Fruit fly (Drosophila melanogaster) S2 (cell line): ENCODE measurements around the gene CG4066.

ENCODE experiments used
- CG8478 ChIP-seq: fragments of >200 bp; optimal IDR thresholded peaks from 2 replicates; lab custom pipeline; 2018
- CTCF ChIP-seq, 2 experiments: fragments of >200 bp; optimal IDR thresholded peaks; 2 replicates each; lab custom pipeline; 2018

CG4066 gene

dm6 chr3R:12311053-12311452 is at the start of gene CG4066:
Gene CG4066 (plus strand): TSS chr3R:12311353.
- TF ChIP-seq CTCF (optimal IDR thresholded peaks at IDR 0.05; lab: Kevin White, UChicago) (no peak), CG8478 (lab: Kevin White, UChicago) (no peak)

DNA sequence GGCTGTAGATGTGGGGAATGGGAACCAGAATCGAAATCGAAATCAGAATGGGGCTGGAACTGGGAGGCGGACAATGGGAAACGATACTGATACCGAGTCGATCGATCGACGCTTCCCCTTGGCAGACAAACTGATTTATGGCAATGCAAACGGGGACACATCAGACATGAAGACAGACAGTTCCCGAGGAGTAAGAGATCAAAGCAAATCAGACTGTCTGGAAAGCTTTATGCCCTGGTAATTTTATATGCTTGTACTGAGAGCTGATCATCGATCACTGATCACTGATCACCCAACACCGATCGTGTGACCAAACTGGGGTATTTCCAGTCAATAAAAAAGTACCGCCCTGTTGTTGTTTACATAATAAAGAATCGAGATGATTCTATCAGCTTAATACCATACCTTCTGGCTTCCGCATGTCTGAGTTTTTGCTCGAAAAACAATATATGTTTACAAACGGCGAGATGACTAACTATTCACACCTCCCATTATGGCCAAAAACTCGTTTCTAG is 41.2 kb upstream of the CG4066 start:
- TF ChIP-seq CG8478 (lab: Kevin White, UChicago) (no peak), CTCF (optimal IDR thresholded peaks at IDR 0.05; lab: Kevin White, UChicago) (no peak)

DNA sequence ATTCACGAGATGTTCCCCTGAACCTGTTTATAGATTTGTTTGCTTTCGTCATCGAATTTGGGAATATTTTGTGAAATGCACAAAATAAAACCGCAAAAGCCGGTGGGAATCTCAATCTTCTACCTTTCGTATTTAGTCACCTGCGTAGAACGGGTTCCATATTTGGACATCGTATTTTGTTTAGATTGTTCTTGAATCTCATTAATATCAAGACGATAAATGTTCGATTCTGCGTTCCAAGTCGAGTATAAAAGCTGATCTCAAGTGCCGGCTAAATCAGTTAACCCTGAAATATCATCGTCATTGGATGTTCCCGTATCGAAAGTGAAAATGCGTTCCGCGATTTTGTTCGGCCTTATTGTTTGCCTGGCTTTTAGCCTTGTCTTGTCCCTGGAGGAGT is 40.6 kb upstream of the CG4066 start, which contains the start of gene CG17738:
CG17738 (plus strand) TSS at position 301 of the 400 bp plus-strand sequence.
- no peak for TF ChIP-seq CTCF (optimal IDR thresholded peaks at IDR 0.05; lab: Kevin White, UChicago)
- no peak for TF ChIP-seq CG8478 (lab: Kevin White, UChicago)

DNA sequence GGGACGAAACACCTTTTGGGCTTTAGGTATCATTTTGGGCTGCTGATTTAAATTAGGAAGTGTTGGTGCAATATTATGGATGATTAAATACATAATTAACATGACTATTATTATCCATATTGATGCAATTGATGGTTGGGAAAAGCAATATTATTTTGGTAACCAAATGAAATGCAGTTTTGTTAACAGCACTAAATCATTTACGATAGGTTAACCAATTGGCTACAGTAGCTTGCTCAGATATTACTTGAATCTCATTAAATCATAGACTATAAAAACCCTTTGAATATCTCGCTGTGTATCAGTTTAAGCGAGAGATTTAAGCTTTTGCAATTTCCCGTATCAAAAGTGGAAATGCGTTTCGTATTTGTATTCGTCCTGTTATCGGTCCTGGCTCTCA is 38.3 kb upstream of the CG4066 start, which contains the start of gene Sfp87B:
Sfp87B (plus strand) TSS at position 301 of the 400 bp plus-strand sequence.
- TF ChIP-seq CG8478 (lab: Kevin White, UChicago) (no peak), CTCF (optimal IDR thresholded peaks at IDR 0.05; lab: Kevin White, UChicago) (no peak)

DNA sequence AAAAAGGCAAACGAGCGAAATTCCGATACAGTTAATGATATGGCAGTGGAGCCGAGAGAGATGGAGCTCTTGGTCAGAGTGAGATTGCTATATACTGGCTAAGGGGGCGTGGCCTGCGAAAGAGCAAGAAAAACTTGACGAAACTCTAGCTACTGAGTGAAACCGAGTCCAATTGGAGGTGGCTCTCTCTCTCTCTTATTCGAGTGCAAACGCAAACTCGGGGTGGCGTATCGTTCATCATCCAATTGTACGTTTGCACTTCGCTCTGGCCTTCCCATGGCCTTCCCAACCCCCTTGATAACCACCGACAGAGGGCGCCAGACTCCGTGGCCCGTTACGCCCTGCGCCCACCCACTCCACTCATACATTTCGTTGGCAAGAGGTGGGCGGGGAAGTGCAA is 32.1 kb upstream of the CG4066 start:
- TF ChIP-seq CTCF (optimal IDR thresholded peaks at IDR 0.05; lab: Kevin White, UChicago) = peak; percentile 89 to 97
- peak; percentile 63 for TF ChIP-seq CG8478 (lab: Kevin White, UChicago)

DNA sequence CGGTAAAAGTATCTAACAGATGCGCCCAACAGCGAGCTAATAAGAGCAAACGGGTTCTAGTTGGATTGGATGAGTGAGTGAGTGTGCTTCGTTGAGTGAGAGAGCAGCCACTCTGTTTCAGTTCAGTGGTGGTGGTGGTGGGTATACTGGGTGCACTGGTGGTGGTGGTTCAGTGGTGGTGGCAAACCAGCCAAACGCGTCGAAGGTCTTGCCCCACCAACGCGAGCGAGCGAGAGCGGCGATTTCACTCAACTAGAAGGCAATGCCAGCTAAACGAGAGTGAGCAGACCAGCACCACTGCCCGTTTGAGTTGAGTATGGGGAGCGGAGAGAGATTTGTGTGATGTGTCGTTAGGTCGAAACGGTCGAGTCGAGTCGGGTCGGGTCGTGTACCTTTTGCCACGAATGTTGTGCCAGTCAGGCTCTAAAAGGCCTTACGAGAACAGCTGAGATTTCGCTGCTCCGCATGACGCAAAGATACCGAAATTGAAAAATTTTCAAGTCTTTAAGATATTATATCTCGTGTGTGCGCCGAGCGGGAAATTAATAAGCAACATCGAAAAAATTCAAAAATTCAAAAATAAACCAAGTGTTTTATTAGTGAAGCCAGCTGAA is 30.3 kb upstream of the CG4066 start:
- TF ChIP-seq CG8478 (lab: Kevin White, UChicago) = no peak
- TF ChIP-seq CTCF (optimal IDR thresholded peaks at IDR 0.05; lab: Kevin White, UChicago) = peak; percentile 44 to 60

dm6 chr3R:12285589-12285988 is 25.6 kb upstream of the CG4066 start:
- TF ChIP-seq CTCF (optimal IDR thresholded peaks at IDR 0.05; lab: Kevin White, UChicago) (no peak), CG8478 (lab: Kevin White, UChicago) (no peak)

dm6 chr3R:12288580-12289299 is 22.4 kb upstream of the CG4066 start:
- TF ChIP-seq CG8478 (lab: Kevin White, UChicago) (no peak), CTCF (optimal IDR thresholded peaks at IDR 0.05; lab: Kevin White, UChicago) (no peak)

DNA sequence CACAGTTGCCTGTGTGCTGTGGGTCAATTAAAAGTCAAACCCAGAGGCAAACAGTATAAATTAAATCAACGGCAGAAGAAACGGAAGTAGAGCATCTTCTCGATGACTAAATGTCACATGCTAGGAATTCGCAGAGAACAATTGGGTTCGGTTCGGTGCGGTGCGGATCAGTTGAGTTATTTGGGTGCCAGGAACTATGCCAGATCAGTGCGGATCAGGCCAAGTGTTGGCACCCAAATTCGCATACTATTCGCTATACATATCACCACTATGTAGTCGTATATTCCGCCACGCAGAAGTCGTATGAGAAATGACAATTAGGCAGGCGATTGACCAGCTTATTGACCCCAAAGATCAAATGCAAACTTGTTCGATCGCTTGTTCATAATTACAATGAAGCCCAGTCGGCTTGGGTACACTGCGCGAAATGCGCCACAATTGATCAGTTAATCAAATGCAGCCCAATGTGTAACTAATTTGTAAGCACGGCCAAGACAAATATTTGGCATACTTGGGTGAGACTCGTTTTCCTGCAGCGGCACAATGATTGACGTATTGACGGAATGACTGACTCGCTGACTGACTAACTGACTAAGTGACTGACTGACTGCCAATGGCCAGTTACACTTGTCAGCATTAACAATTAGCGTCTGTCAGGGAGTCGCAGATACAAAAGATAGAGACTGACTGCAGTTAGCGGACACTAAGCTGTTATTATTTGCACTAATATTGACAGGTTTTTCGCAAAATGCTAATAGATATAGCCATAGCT is 20.5 kb upstream of the CG4066 start:
- no peak for TF ChIP-seq CG8478 (lab: Kevin White, UChicago)
- no peak for TF ChIP-seq CTCF (optimal IDR thresholded peaks at IDR 0.05; lab: Kevin White, UChicago)

DNA sequence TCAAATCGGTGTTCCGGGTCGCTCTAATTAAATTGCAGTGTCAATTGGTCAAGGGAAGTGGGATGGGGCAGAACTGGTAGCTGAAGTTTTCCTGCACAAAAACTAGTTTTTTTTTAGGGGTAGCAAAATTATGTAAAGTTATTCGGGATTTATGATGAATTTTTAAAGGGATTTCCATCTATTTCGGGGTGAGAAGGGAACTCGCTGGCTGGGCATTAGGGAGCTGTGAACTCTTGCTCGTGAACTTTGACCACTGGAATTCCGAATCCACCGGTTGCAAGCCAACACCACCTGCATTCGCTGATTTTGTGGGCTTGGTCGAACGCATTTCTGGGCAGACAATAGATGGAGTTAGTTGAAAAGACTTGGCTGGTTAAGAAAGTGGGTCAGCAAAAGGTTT is 19.3 kb upstream of the CG4066 start:
- TF ChIP-seq CG8478 (lab: Kevin White, UChicago) = no peak
- TF ChIP-seq CTCF (optimal IDR thresholded peaks at IDR 0.05; lab: Kevin White, UChicago) = no peak

DNA sequence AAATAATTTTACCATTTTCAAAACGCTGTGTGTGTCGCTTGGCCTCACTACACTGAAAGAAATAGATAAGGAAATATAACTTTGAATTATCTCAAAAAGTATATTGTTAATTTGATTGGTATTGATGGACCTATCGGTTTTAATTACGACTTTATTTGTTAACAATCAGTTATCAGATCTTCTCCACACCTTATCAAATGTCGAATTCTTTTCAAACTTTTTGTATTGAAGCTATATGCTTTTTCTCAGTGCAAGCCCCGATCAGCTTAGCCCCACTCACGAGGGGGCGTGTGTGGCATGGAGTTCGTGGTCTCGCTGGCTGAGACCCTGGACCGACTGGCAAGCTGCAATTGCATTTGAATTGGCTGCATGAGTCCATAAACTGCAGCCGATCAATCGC is 13.9 kb upstream of the CG4066 start:
- TF ChIP-seq CG8478 (lab: Kevin White, UChicago) = no peak
- TF ChIP-seq CTCF (optimal IDR thresholded peaks at IDR 0.05; lab: Kevin White, UChicago) = no peak

dm6 chr3R:12301528-12301927 is 9.6 kb upstream of the CG4066 start:
- TF ChIP-seq CTCF (optimal IDR thresholded peaks at IDR 0.05; lab: Kevin White, UChicago) = no peak
- no peak for TF ChIP-seq CG8478 (lab: Kevin White, UChicago)

dm6 chr3R:12302915-12303314 is 8.2 kb upstream of the CG4066 start:
- TF ChIP-seq CTCF (optimal IDR thresholded peaks at IDR 0.05; lab: Kevin White, UChicago) (no peak), CG8478 (lab: Kevin White, UChicago) (no peak)

DNA sequence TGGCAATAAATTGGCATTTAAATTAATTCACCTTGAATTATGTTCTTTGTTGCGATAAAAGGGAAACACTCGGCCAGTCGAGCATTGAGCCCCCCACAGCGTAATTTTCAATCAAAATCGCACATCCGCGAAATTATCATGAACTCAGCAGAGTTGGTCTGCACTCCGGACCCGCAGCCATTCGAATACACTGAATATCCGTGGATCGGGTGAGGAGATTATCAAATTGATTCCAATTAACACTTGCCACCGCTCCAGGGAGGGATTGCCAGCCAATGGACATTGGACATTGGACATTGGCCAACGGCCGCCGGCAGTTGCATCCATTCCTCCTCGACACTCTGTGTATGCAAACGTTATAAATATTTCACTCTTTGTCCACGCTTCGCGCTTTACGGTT is 3.6 kb upstream of the CG4066 start:
- no peak for TF ChIP-seq CG8478 (lab: Kevin White, UChicago)
- TF ChIP-seq CTCF (optimal IDR thresholded peaks at IDR 0.05; lab: Kevin White, UChicago) = no peak

DNA sequence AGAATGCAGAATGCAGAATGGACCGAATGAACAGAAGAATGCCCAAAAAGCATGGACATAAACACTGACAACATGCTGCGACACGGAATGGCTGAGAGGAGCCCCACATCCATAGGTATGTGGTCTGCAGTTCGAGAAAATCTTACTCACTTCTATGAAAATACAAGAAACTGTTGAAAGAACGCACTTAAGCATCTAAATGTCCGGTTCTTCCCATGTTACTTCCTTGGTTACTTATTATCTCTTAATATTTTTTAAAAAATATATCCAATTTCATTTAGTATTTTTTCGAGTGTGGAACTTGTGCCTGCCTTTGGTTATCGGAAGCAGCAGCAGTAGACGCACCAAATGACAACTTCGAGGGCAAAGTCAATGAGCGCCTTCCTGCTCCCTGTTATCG is 3.1 kb downstream of the CG4066 start:
- TF ChIP-seq CTCF (optimal IDR thresholded peaks at IDR 0.05; lab: Kevin White, UChicago) (no peak), CG8478 (lab: Kevin White, UChicago) (no peak)
